Worm (Caenorhabditis elegans) whole organism, L3 larva: ENCODE data around the gene T06D4.1.

ENCODE experiments used
- ceh-16 ChIP-seq: sonication (generic microtip); optimal IDR thresholded peaks from 2 replicates; lab custom pipeline; 2017; ENCODE audit warnings: missing biosample characterization, missing genetic modification characterization
- ceh-82 ChIP-seq: fragments of 150-350 bp; optimal IDR thresholded peaks from 2 replicates; lab custom pipeline; 2014; ENCODE audit warnings: missing biosample characterization, missing genetic modification characterization
- elt-3 ChIP-seq, 3 experiments: fragments of 150-350 bp in 1 of 3; sonication (generic microtip) in 2 of 3; optimal IDR thresholded peaks; 2 replicates in 2 of 3; 4 replicates in 1 of 3; lab custom pipeline; 2014 to 2017; ENCODE audit warnings: missing biosample characterization in 3 of 3, missing genetic modification characterization in 3 of 3
- fos-1 ChIP-seq: fragments of 150-350 bp; optimal IDR thresholded peaks from 2 replicates; lab custom pipeline; 2014; ENCODE audit warnings: missing biosample characterization, missing genetic modification characterization
- hmg-11 ChIP-seq: sonication (generic microtip); optimal IDR thresholded peaks from 2 replicates; lab custom pipeline; 2016; ENCODE audit warnings: missing genetic modification characterization, missing compliant biosample characterization
- lin-15B ChIP-seq: fragments of 150-350 bp; optimal IDR thresholded peaks from 2 replicates; lab custom pipeline; 2014; ENCODE audit warnings: missing biosample characterization, missing genetic modification characterization
- mdl-1 ChIP-seq: fragments of 150-350 bp; optimal IDR thresholded peaks from 2 replicates; lab custom pipeline; 2014; ENCODE audit warnings: missing biosample characterization, missing genetic modification characterization
- mml-1 ChIP-seq: fragments of 150-350 bp; sonication (generic microtip); optimal IDR thresholded peaks from 3 replicates; lab custom pipeline; 2014; ENCODE audit warnings: missing biosample characterization, missing genetic modification characterization
- nhr-28 ChIP-seq: fragments of 150-350 bp; optimal IDR thresholded peaks from 2 replicates; lab custom pipeline; 2014; ENCODE audit warnings: missing biosample characterization, missing genetic modification characterization
- skn-1 ChIP-seq: fragments of 150-350 bp; optimal IDR thresholded peaks from 2 replicates; lab custom pipeline; 2014; ENCODE audit warnings: missing biosample characterization, missing genetic modification characterization
- snpc-4 ChIP-seq: fragments of 150-350 bp; optimal IDR thresholded peaks from 2 replicates; lab custom pipeline; 2014; ENCODE audit warnings: missing biosample characterization, missing genetic modification characterization
- zag-1 ChIP-seq: fragments of 150-350 bp; optimal IDR thresholded peaks from 2 replicates; lab custom pipeline; 2014; ENCODE audit warnings: missing biosample characterization, missing genetic modification characterization
- ztf-11 ChIP-seq: fragments of 150-350 bp; optimal IDR thresholded peaks from 2 replicates; lab custom pipeline; 2014; ENCODE audit warnings: missing biosample characterization, missing genetic modification characterization
- ztf-4 ChIP-seq: fragments of 150-350 bp; optimal IDR thresholded peaks from 2 replicates; lab custom pipeline; 2014; ENCODE audit warnings: missing biosample characterization, missing genetic modification characterization

DNA sequence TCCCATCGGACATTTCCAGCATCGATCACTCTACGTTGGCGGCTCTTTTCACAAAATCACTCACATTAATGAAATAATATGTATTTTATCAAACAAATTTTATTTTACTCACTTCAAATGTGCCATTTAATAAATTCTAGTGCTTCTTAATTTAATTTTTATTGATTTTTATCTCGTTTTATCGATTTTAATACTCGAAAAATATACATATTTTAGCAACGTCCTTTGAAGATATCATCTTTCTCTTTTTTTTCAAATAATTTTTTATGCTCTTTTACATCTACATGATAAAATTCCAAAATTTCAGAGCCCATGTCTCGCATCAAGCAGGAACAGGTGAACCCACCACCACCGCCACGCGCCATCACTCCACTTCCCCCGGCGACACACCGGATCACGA is 22.8 kb upstream of the T06D4.1 start, which contains the start of the genes lido-14 and bath-27:
- TF ChIP-seq mml-1 (tag; lab: Kevin White, UChicago): no peak
- TF ChIP-seq elt-3 (tag; optimal IDR thresholded peaks at IDR 0.05; lab: Kevin White, UChicago): no peak
- TF ChIP-seq fos-1 (tag; lab: Kevin White, UChicago): no peak
- TF ChIP-seq skn-1 (tag; lab: Kevin White, UChicago): no peak
- no peak for TF ChIP-seq ceh-82 (tag; lab: Kevin White, UChicago)
- TF ChIP-seq nhr-28 (tag; lab: Kevin White, UChicago): no peak
- TF ChIP-seq ceh-16 (tag; lab: Kevin White, UChicago): no peak
- TF ChIP-seq snpc-4 (tag; lab: Kevin White, UChicago): no peak
- no peak for TF ChIP-seq zag-1 (tag; lab: Kevin White, UChicago)
- no peak for TF ChIP-seq ztf-11 (tag; lab: Kevin White, UChicago)
- no peak for TF ChIP-seq hmg-11 (tag; lab: Kevin White, UChicago)
- TF ChIP-seq mdl-1 (tag; lab: Kevin White, UChicago): no peak
- TF ChIP-seq lin-15B (tag; lab: Kevin White, UChicago): no peak
- TF ChIP-seq ztf-4 (tag; lab: Kevin White, UChicago): no peak
